Worm (Caenorhabditis elegans): ENCODE results near the gene R166.3.

DNA sequence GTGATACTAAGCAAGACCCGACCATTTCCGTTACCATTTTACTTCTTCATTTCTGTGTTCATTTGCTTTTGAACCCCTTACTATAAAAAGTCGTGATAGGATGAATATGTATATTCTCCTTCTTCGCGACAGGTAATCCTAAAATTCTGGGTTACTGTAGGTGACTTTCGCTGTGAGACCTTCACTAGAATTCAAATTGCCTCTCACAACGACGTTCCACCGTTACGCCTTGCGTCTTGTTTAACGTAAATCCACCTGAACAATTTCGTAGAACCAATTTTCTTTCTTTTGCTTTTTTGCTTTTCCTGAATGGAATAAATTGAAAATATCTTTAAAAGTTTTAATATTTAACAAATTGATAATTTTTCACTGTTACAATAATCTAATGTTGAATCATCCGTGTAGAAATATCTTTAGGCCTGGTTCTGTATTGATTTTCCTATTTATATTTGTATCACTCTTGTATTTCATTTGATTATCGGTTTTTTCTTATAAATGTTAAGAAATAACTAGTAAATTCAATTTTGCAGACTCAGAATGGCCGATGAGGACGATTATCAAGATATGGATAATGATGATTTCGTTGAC lies 39.8 kb upstream of the R166.3 start, which contains the start of gene rpb-6:
- TF ChIP-seq ama-1 (optimal IDR thresholded peaks at IDR 0.05), result no peak
- TF ChIP-seq tra-4 (tag; optimal IDR thresholded peaks at IDR 0.05), result no peak
- no peak for TF ChIP-seq sea-1 (GFP tag; conservative IDR thresholded peaks at IDR 0.05)
- no peak for TF ChIP-seq scrt-1 (GFP tag; IDR thresholded peaks at IDR 0.05)
- TF ChIP-seq ceh-36 (tag; optimal IDR thresholded peaks at IDR 0.05), result no peak
- TF ChIP-seq flt-1 (GFP tag; IDR thresholded peaks at IDR 0.05), result no peak
- TF ChIP-seq hmbx-1 (tag; optimal IDR thresholded peaks at IDR 0.05), result no peak
- TF ChIP-seq tbx-11 (GFP tag; IDR thresholded peaks at IDR 0.05), result no peak
